Worm (Caenorhabditis elegans): ENCODE measurements around the gene cbs-1.

Gene cbs-1

DNA sequence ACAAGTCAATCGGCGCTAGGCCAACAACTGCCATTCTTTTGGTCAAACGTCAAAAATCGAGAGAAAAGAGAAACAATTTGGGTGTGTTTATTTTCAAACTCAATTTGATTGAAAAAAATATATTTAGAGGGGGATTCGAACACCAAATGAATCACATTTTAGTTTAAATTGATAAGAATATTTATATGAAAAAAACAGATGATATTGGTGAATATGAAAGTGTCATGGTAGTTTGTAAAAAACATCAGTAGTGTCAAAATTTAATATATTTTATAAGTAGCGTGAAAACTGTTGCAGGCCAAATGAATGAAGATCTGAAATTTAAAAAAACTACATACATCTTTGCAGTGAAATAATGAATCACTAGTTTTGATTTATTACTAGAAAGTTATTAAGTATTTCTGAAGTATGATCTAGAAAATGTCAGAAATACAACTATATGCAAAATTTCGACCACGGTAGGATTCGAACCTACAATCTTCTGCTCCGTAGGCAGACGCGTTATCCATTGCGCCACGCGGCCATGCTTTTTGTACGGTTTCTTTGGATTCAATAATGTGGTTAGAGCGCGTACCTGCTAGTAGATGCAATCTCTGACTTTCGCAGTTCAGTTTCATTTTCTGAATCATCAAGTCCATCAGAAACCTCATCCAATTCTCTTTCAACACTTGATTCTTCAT lies 36.0 kb upstream of the cbs-1 start, which contains the start of gene F19C6.4:
F19C6.4 (minus strand) TSS at position 51 of the 680 bp plus-strand sequence.
- no peak for TF ChIP-seq ztf-7 (tag; optimal IDR thresholded peaks at IDR 0.05)
- no peak for TF ChIP-seq F26F4.8 (GFP tag; conservative IDR thresholded peaks at IDR 0.05)
- no peak for TF ChIP-seq nhr-11 (tag; optimal IDR thresholded peaks at IDR 0.05)
- TF ChIP-seq vab-7 (GFP tag; IDR thresholded peaks at IDR 0.05): peak; percentile 55; the same call in 1 of the 2 replicates
- TF ChIP-seq Y105C5A.15 (GFP tag; IDR thresholded peaks at IDR 0.05): 0 out of 2 replicates have a peak, but pooled peaks have one; percentile 74
- TF ChIP-seq unc-39 (tag; optimal IDR thresholded peaks at IDR 0.05): no peak
- no peak for TF ChIP-seq pqm-1 (tag; optimal IDR thresholded peaks at IDR 0.05)
- TF ChIP-seq nhr-28 (tag; optimal IDR thresholded peaks at IDR 0.05): no peak
- TF ChIP-seq nhr-111 (GFP tag; optimal IDR thresholded peaks at IDR 0.05): no peak
- TF ChIP-seq cey-2 (tag; optimal IDR thresholded peaks at IDR 0.05; ENCODE audit: borderline replicate concordance, insufficient read depth): no peak
- no peak for TF ChIP-seq nhr-42 (GFP tag; IDR thresholded peaks at IDR 0.05)
- TF ChIP-seq mxl-2 (GFP tag; conservative IDR thresholded peaks at IDR 0.05): no peak
- no peak for TF ChIP-seq Y75B8A.6 (GFP tag; IDR thresholded peaks at IDR 0.05)
- TF ChIP-seq mxl-3 (GFP tag; optimal IDR thresholded peaks at IDR 0.05): no peak
- no peak for TF ChIP-seq mep-1 (tag; optimal IDR thresholded peaks at IDR 0.05)
- TF ChIP-seq ZK546.5 (tag; optimal IDR thresholded peaks at IDR 0.05): no peak
- TF ChIP-seq Y5F2A.4 (GFP tag; optimal IDR thresholded peaks at IDR 0.05): no peak
- TF ChIP-seq madf-5 (GFP tag; IDR thresholded peaks at IDR 0.05): peak in 1 of 2 experiments; percentile 50; a peak in 1 of 4 replicates
- no peak for TF ChIP-seq ceh-82 (tag; optimal IDR thresholded peaks at IDR 0.05)
- TF ChIP-seq saeg-2 (GFP tag; IDR thresholded peaks at IDR 0.05): no peak
- no peak for TF ChIP-seq Y48G9A.11 (GFP tag; IDR thresholded peaks at IDR 0.05)
- TF ChIP-seq nhr-48 (tag; optimal IDR thresholded peaks at IDR 0.05): peak; percentile 3
- no peak for TF ChIP-seq mdl-1 (tag; optimal IDR thresholded peaks at IDR 0.05)
- TF ChIP-seq F10B5.3 (tag; optimal IDR thresholded peaks at IDR 0.05): no peak
- no peak for TF ChIP-seq unc-130 (GFP tag; optimal IDR thresholded peaks at IDR 0.05)
- TF ChIP-seq ceh-28 (tag; optimal IDR thresholded peaks at IDR 0.05): no peak
- TF ChIP-seq nhr-77 (tag; optimal IDR thresholded peaks at IDR 0.05): no peak
- no peak for TF ChIP-seq ceh-20 (GFP tag; IDR thresholded peaks at IDR 0.05)
- TF ChIP-seq daf-19 (GFP tag; conservative IDR thresholded peaks at IDR 0.05): peak; percentile 75
- TF ChIP-seq fos-1 (tag; optimal IDR thresholded peaks at IDR 0.05): no peak
- 0 out of 2 replicates have a peak, but pooled peaks have one; percentile 41 for TF ChIP-seq madf-9 (GFP tag; conservative IDR thresholded peaks at IDR 0.05)
- peak; percentile 82 for TF ChIP-seq arid-1 (GFP tag; conservative IDR thresholded peaks at IDR 0.05)
- no peak for TF ChIP-seq D1046.2 (GFP tag; IDR thresholded peaks at IDR 0.05)
- TF ChIP-seq hlh-11 (tag; optimal IDR thresholded peaks at IDR 0.05): no peak
- no peak for TF ChIP-seq F49E8.2 (tag; optimal IDR thresholded peaks at IDR 0.05; ENCODE audit: borderline replicate concordance)
- peak; percentile 4 for TF ChIP-seq T20F7.1 (GFP tag; optimal IDR thresholded peaks at IDR 0.05)
- TF ChIP-seq lin-15B (tag; optimal IDR thresholded peaks at IDR 0.05): no peak
- no peak for TF ChIP-seq spr-3 (GFP tag; optimal IDR thresholded peaks at IDR 0.05)
- no peak for TF ChIP-seq hif-1 (tag; optimal IDR thresholded peaks at IDR 0.05)
- TF ChIP-seq daf-16 (GFP tag; optimal IDR thresholded peaks at IDR 0.05): no peak
- TF ChIP-seq daf-16 (tag; optimal IDR thresholded peaks at IDR 0.05): peak; percentile 65
- no peak for TF ChIP-seq spr-1 (tag; optimal IDR thresholded peaks at IDR 0.05)
- no peak for TF ChIP-seq dpl-1 (GFP tag; optimal IDR thresholded peaks at IDR 0.05)
- no peak for TF ChIP-seq lin-38 (GFP tag; IDR thresholded peaks at IDR 0.05)
- no peak for TF ChIP-seq nhr-6 (tag; optimal IDR thresholded peaks at IDR 0.05)
- TF ChIP-seq F44E2.7 (GFP tag; IDR thresholded peaks at IDR 0.05): no peak
- TF ChIP-seq T26A8.4 (GFP tag; IDR thresholded peaks at IDR 0.05): no peak; the same call in 1 of the 2 replicates
- no peak for TF ChIP-seq nhr-41 (GFP tag; IDR thresholded peaks at IDR 0.05)
- no peak for TF ChIP-seq lin-29 (GFP tag; IDR thresholded peaks at IDR 0.05)
- no peak for TF ChIP-seq ztf-11 (tag; optimal IDR thresholded peaks at IDR 0.05)
- TF ChIP-seq aha-1 (tag): peak; percentile 63
- TF ChIP-seq nhr-10 (tag; optimal IDR thresholded peaks at IDR 0.05): no peak
